Fruit fly (Drosophila melanogaster): ENCODE results near the gene Fum4.

The Fum4 gene

dm6 chr2L:10231092-10231494 lies 39.8 kb upstream of the Fum4 start (continued):
- TF ChIP-seq Dip3 (GFP tag; optimal IDR thresholded peaks at IDR 0.05) = no peak
- TF ChIP-seq NK7.1 (GFP tag; optimal IDR thresholded peaks at IDR 0.05) = no peak
- peak; percentile 54 for TF ChIP-seq mam (GFP tag; optimal IDR thresholded peaks at IDR 0.05)
- TF ChIP-seq wdn (GFP tag; IDR thresholded peaks at IDR 0.05) = no peak
- no peak for TF ChIP-seq CG13624 (GFP tag; optimal IDR thresholded peaks at IDR 0.05)
- TF ChIP-seq ash1 (GFP tag; optimal IDR thresholded peaks at IDR 0.05) = no peak
- TF ChIP-seq az2 (GFP tag; optimal IDR thresholded peaks at IDR 0.05) = no peak
- TF ChIP-seq gsb-n (tag; optimal IDR thresholded peaks at IDR 0.05) = no peak
- no peak for TF ChIP-seq mirr (GFP tag; optimal IDR thresholded peaks at IDR 0.05)
- TF ChIP-seq vnd (GFP tag; IDR thresholded peaks at IDR 0.05; ENCODE audit: partially characterized antibody) = no peak
- no peak for TF ChIP-seq Chrac-16 (GFP tag; optimal IDR thresholded peaks at IDR 0.05)
- TF ChIP-seq Antp (GFP tag; optimal IDR thresholded peaks at IDR 0.05) = no peak
- TF ChIP-seq Meics (GFP tag; optimal IDR thresholded peaks at IDR 0.05) = peak; percentile 44
- peak; percentile 11 for TF ChIP-seq CG1792 (GFP tag; optimal IDR thresholded peaks at IDR 0.05)
- no peak for TF ChIP-seq Sox100B (GFP tag; optimal IDR thresholded peaks at IDR 0.05)
- TF ChIP-seq ERR (GFP tag; optimal IDR thresholded peaks at IDR 0.05) = no peak
- TF ChIP-seq NfI (GFP tag; optimal IDR thresholded peaks at IDR 0.05) = no peak
- no peak for TF ChIP-seq CG7839 (tag; optimal IDR thresholded peaks at IDR 0.05)
- no peak for TF ChIP-seq zen (tag; optimal IDR thresholded peaks at IDR 0.05)
- TF ChIP-seq CG1602 (GFP tag; optimal IDR thresholded peaks at IDR 0.05) = no peak
- no peak for TF ChIP-seq gt (GFP tag; IDR thresholded peaks at IDR 0.05)
- no peak for TF ChIP-seq Nf-YB (GFP tag; optimal IDR thresholded peaks at IDR 0.05)
- no peak for TF ChIP-seq Atf-2 (GFP tag; optimal IDR thresholded peaks at IDR 0.05)
- TF ChIP-seq ems (GFP tag; optimal IDR thresholded peaks at IDR 0.05) = no peak
- TF ChIP-seq nerfin-2 (GFP tag; IDR thresholded peaks at IDR 0.05; ENCODE audit: partially characterized antibody) = no peak
- TF ChIP-seq CG1647 (GFP tag; optimal IDR thresholded peaks at IDR 0.05) = no peak
- TF ChIP-seq pan (optimal IDR thresholded peaks at IDR 0.05) = no peak
- TF ChIP-seq pan (GFP tag; optimal IDR thresholded peaks at IDR 0.05 in 1 of 2, IDR thresholded peaks at IDR 0.05 in 1 of 2) = no peak

- peak; percentile 44; the same call in 2 of the 3 replicates for TF ChIP-seq vnd (GFP tag; IDR thresholded peaks at IDR 0.05; ENCODE audit: partially characterized antibody)
- TF ChIP-seq Xbp1 (GFP tag; optimal IDR thresholded peaks at IDR 0.05) = no peak
- 0 out of 2 replicates have a peak, but pooled peaks have one; percentile 26 for TF ChIP-seq CG2129 (GFP tag; IDR thresholded peaks at IDR 0.05; ENCODE audit: partially characterized antibody)
- peak; percentile 62; the same call in 2 of the 3 replicates for TF ChIP-seq CG16813 (GFP tag; IDR thresholded peaks at IDR 0.05; ENCODE audit: partially characterized antibody)
- no peak for TF ChIP-seq nerfin-2 (GFP tag; IDR thresholded peaks at IDR 0.05; ENCODE audit: partially characterized antibody)
- no peak for TF ChIP-seq CG5180 (GFP tag; optimal IDR thresholded peaks at IDR 0.05)
- no peak for TF ChIP-seq CG3995 (GFP tag; optimal IDR thresholded peaks at IDR 0.05)
- no peak for TF ChIP-seq CG14667 (GFP tag; IDR thresholded peaks at IDR 0.05)
- TF ChIP-seq Bdp1 (GFP tag; optimal IDR thresholded peaks at IDR 0.05) = no peak
- TF ChIP-seq Scr (GFP tag; IDR thresholded peaks at IDR 0.05; ENCODE audit: partially characterized antibody) = peak; percentile 64
- peak; percentile 32 for TF ChIP-seq Lhr (GFP tag; optimal IDR thresholded peaks at IDR 0.05)
- TF ChIP-seq CG18619 (GFP tag; optimal IDR thresholded peaks at IDR 0.05) = no peak
- 0 out of 2 replicates have a peak, but pooled peaks have one; percentile 30 for TF ChIP-seq hbn (GFP tag; IDR thresholded peaks at IDR 0.05; ENCODE audit: partially characterized antibody)
- TF ChIP-seq HLH4C (GFP tag; IDR thresholded peaks at IDR 0.05; ENCODE audit: partially characterized antibody) = peak; percentile 47; the same call in 1 of the 3 replicates
- peak; percentile 13 for TF ChIP-seq pzg (GFP tag; optimal IDR thresholded peaks at IDR 0.05)
- no peak for TF ChIP-seq CG4854 (GFP tag; optimal IDR thresholded peaks at IDR 0.05)
- no peak for TF ChIP-seq grn (GFP tag; optimal IDR thresholded peaks at IDR 0.05)
- no peak for TF ChIP-seq Antp (GFP tag; optimal IDR thresholded peaks at IDR 0.05)
- peak; percentile 55 for TF ChIP-seq Dref (GFP tag; IDR thresholded peaks at IDR 0.05)
- TF ChIP-seq CG9797 (GFP tag; optimal IDR thresholded peaks at IDR 0.05) = peak; percentile 28
- no peak for TF ChIP-seq eyg (GFP tag; optimal IDR thresholded peaks at IDR 0.05)
- no peak for TF ChIP-seq crol (GFP tag; IDR thresholded peaks at IDR 0.05)
- peak; percentile 62 for TF ChIP-seq BEAF-32 (GFP tag; optimal IDR thresholded peaks at IDR 0.05)
- TF ChIP-seq E2f2 (GFP tag; IDR thresholded peaks at IDR 0.05) = no peak
- TF ChIP-seq CG2202 (tag; optimal IDR thresholded peaks at IDR 0.05) = no peak
Measured at dm6 chr2L:10230455-10230854, 39.2 kb upstream of the Fum4 start.

Data from whole organism, embryonic.